Fruit fly (Drosophila melanogaster) whole organism, embryonic: ENCODE results near the gene CG7149.

Experiments
- CG11504 ChIP-seq: fragments of 200-800 bp; sonication (Bioruptor generic); optimal IDR thresholded peaks from 3 replicates; lab custom pipeline; 2019; ENCODE audit warnings: missing biosample characterization, mild to moderate bottlenecking, missing genetic modification characterization, moderate library complexity
- CG12769 ChIP-seq: fragments of 200-800 bp; sonication (Bioruptor generic); optimal IDR thresholded peaks from 2 replicates; lab custom pipeline; 2019; ENCODE audit warnings: missing biosample characterization, mild to moderate bottlenecking, missing genetic modification characterization, moderate library complexity
- CG15269 ChIP-seq: fragments of 200-800 bp; sonication (Bioruptor generic); optimal IDR thresholded peaks from 2 replicates; lab custom pipeline; 2018; ENCODE audit warnings: missing biosample characterization, mild to moderate bottlenecking, missing genetic modification characterization, moderate library complexity
- CG17568 ChIP-seq: fragments of 200-800 bp; sonication (Bioruptor generic); optimal IDR thresholded peaks from 2 replicates; lab custom pipeline; 2018; ENCODE audit warnings: missing biosample characterization, mild to moderate bottlenecking, missing genetic modification characterization, moderate library complexity
- CG18764 ChIP-seq: fragments of 200-800 bp; sonication (Bioruptor generic); optimal IDR thresholded peaks from 3 replicates; lab custom pipeline; 2016; ENCODE audit warnings: missing biosample characterization, missing genetic modification characterization
- CG2199 ChIP-seq: fragments of 200-800 bp; sonication (Bioruptor generic); IDR thresholded peaks from 3 replicates; pipeline ENCODE4 v1.3.6; 2022; ENCODE audit warnings: missing biosample characterization, missing genetic modification characterization
- CG31441 ChIP-seq: fragments of 200-800 bp; sonication (Bioruptor generic); IDR thresholded peaks from 2 replicates; pipeline ENCODE4 v1.3.6; 2022; ENCODE audit warnings: missing biosample characterization, missing genetic modification characterization
- CG3281 ChIP-seq: fragments of 200-800 bp; sonication (Bioruptor generic); optimal IDR thresholded peaks from 3 replicates; lab custom pipeline; 2017; ENCODE audit warnings: missing biosample characterization, mild to moderate bottlenecking, missing genetic modification characterization
- CG3726 ChIP-seq: fragments of 200-800 bp; sonication (Bioruptor generic); IDR thresholded peaks from 3 replicates; pipeline ENCODE4, ENCODE4 v1.3.6; 2022; ENCODE audit warnings: missing biosample characterization, missing genetic modification characterization
- CG4404 ChIP-seq: fragments of 200-800 bp; sonication (Bioruptor generic); IDR thresholded peaks from 2 replicates; pipeline ENCODE4 v1.3.6; 2022; ENCODE audit warnings: missing biosample characterization, missing genetic modification characterization
- CG4707 ChIP-seq: fragments of 200-800 bp; sonication (Bioruptor generic); optimal IDR thresholded peaks from 2 replicates; lab custom pipeline; 2018; ENCODE audit warnings: missing biosample characterization, mild to moderate bottlenecking, missing genetic modification characterization, moderate library complexity
- CG5953 ChIP-seq: fragments of 200-800 bp; sonication (Bioruptor generic); IDR thresholded peaks from 2 replicates; pipeline ENCODE4 v1.3.6; 2022; ENCODE audit warnings: missing biosample characterization, missing genetic modification characterization
- CG6813 ChIP-seq: fragments of 200-800 bp; sonication (Bioruptor generic); optimal IDR thresholded peaks from 2 replicates; lab custom pipeline; 2017; ENCODE audit warnings: missing biosample characterization, missing genetic modification characterization, mild to moderate bottlenecking, moderate library complexity, missing genetic modification reagents
- CG7963 ChIP-seq: fragments of 200-800 bp; sonication (Bioruptor generic); IDR thresholded peaks from 3 replicates; pipeline ENCODE4 v1.3.6; 2022; ENCODE audit warnings: missing biosample characterization, missing genetic modification characterization; ENCODE audit not compliant: partially characterized antibody
- CG8765 ChIP-seq: fragments of 200-800 bp; sonication (Bioruptor generic); IDR thresholded peaks from 2 replicates; pipeline ENCODE4 v1.3.6; 2022; ENCODE audit warnings: missing biosample characterization, missing genetic modification characterization
- Elba2 ChIP-seq: fragments of 200-800 bp; sonication (Bioruptor generic); optimal IDR thresholded peaks from 3 replicates; lab custom pipeline; 2016; ENCODE audit warnings: missing biosample characterization, missing genetic modification characterization
- Ets65A ChIP-seq: fragments of 200-800 bp; sonication (Bioruptor generic); peaks from one replicate; lab custom pipeline; 2016; ENCODE audit warnings: missing biosample characterization, missing genetic modification characterization
- GATAe ChIP-seq: fragments of 200-800 bp; sonication (Bioruptor generic); conservative IDR thresholded peaks from 2 replicates; pipeline ENCODE4 v1.3.6; 2022; ENCODE audit warnings: missing biosample characterization, missing genetic modification characterization
- Hr51 ChIP-seq, 2 experiments: fragments of 200-800 bp; sonication (Bioruptor generic); optimal IDR thresholded peaks; 2 replicates in 1 of 2; 3 replicates in 1 of 2; lab custom pipeline; 2016 to 2018; ENCODE audit warnings: missing biosample characterization in 2 of 2, missing genetic modification characterization in 2 of 2, mild to moderate bottlenecking in 1 of 2, moderate library complexity in 1 of 2
- Hsf ChIP-seq: fragments of 200-800 bp; sonication (Bioruptor generic); optimal IDR thresholded peaks from 3 replicates; lab custom pipeline; 2016; ENCODE audit warnings: missing biosample characterization, missing genetic modification characterization
- Med ChIP-seq: fragments of 200-800 bp; sonication (Bioruptor generic); peaks from one replicate; lab custom pipeline; 2016; ENCODE audit warnings: missing biosample characterization, missing genetic modification characterization, mild to moderate bottlenecking, inconsistent platforms, moderate library complexity
- Nf-YB ChIP-seq: fragments of 200-800 bp; sonication (Bioruptor generic); optimal IDR thresholded peaks from 3 replicates; lab custom pipeline; 2019; ENCODE audit warnings: missing biosample characterization, mild to moderate bottlenecking, missing genetic modification characterization, moderate library complexity
- Spps ChIP-seq: fragments of 200-800 bp; sonication (Bioruptor generic); optimal IDR thresholded peaks from 2 replicates; lab custom pipeline; 2018; ENCODE audit warnings: missing biosample characterization, mild to moderate bottlenecking, missing genetic modification characterization
- Ssrp ChIP-seq: fragments of 200-800 bp; sonication (Bioruptor generic); optimal IDR thresholded peaks from 2 replicates; lab custom pipeline; 2018; ENCODE audit warnings: missing biosample characterization, mild to moderate bottlenecking, missing genetic modification characterization, moderate library complexity
- Xbp1 ChIP-seq: fragments of 200-800 bp; sonication (Bioruptor generic); optimal IDR thresholded peaks from 3 replicates; lab custom pipeline; 2016; ENCODE audit warnings: missing biosample characterization, mild to moderate bottlenecking, missing genetic modification characterization
- aop ChIP-seq: fragments of 200-800 bp; sonication (Bioruptor generic); IDR thresholded peaks from 2 replicates; pipeline ENCODE4 v1.3.6; 2022; ENCODE audit warnings: missing biosample characterization, missing genetic modification characterization
- ash1 ChIP-seq: fragments of 200-800 bp; sonication (Bioruptor generic); optimal IDR thresholded peaks from 2 replicates; lab custom pipeline; 2018; ENCODE audit warnings: missing biosample characterization, mild to moderate bottlenecking, missing genetic modification characterization
- dimm ChIP-seq: fragments of 200-800 bp; sonication (Bioruptor generic); IDR thresholded peaks from 2 replicates; pipeline ENCODE4 v1.3.6; 2022; ENCODE audit warnings: missing biosample characterization, missing genetic modification characterization
- dmrt99B ChIP-seq: fragments of 200-800 bp; sonication (Bioruptor generic); optimal IDR thresholded peaks from 2 replicates; lab custom pipeline; 2018; ENCODE audit warnings: missing biosample characterization, mild to moderate bottlenecking, missing genetic modification characterization, moderate library complexity
- dpn ChIP-seq, 2 experiments: fragments of 200-800 bp; sonication (Bioruptor generic); optimal IDR thresholded peaks; 3 replicates each; lab custom pipeline; 2016; ENCODE audit warnings: missing biosample characterization in 2 of 2, missing genetic modification characterization in 2 of 2
- eyg ChIP-seq: fragments of 200-800 bp; sonication (Bioruptor generic); optimal IDR thresholded peaks from 3 replicates; lab custom pipeline; 2016; ENCODE audit warnings: missing biosample characterization, missing genetic modification characterization
- fd3F ChIP-seq: fragments of 200-800 bp; sonication (Bioruptor generic); optimal IDR thresholded peaks from 2 replicates; lab custom pipeline; 2018; ENCODE audit warnings: missing biosample characterization, mild to moderate bottlenecking, missing genetic modification characterization, moderate library complexity
- fru ChIP-seq: fragments of >200 bp; optimal IDR thresholded peaks from 2 replicates; lab custom pipeline; 2017
- fu2 ChIP-seq: fragments of 200-800 bp; sonication (Bioruptor generic); optimal IDR thresholded peaks from 2 replicates; lab custom pipeline; 2016; ENCODE audit warnings: missing biosample characterization, missing genetic modification characterization
- gem ChIP-seq: fragments of 200-800 bp; sonication (Bioruptor generic); optimal IDR thresholded peaks from 2 replicates; lab custom pipeline; 2019; ENCODE audit warnings: missing biosample characterization, mild to moderate bottlenecking, missing genetic modification characterization, moderate library complexity
- grau ChIP-seq: fragments of 200-800 bp; optimal IDR thresholded peaks from 3 replicates; lab custom pipeline; 2019; ENCODE audit warnings: missing biosample characterization, mild to moderate bottlenecking, missing genetic modification characterization, moderate library complexity
- ind ChIP-seq: fragments of 200-800 bp; sonication (Bioruptor generic); optimal IDR thresholded peaks from 3 replicates; lab custom pipeline; 2016; ENCODE audit warnings: missing biosample characterization, missing genetic modification characterization
- inv ChIP-seq: fragments of 200-800 bp; sonication (Bioruptor generic); IDR thresholded peaks from 2 replicates; pipeline ENCODE4 v1.3.6; 2022; ENCODE audit warnings: missing biosample characterization, missing genetic modification characterization; ENCODE audit not compliant: partially characterized antibody
- lilli ChIP-seq: fragments of 200-800 bp; sonication (Bioruptor generic); optimal IDR thresholded peaks from 3 replicates; lab custom pipeline; 2016; ENCODE audit warnings: missing biosample characterization, missing genetic modification characterization
- lmd ChIP-seq: fragments of 200-800 bp; sonication (Bioruptor generic); IDR thresholded peaks from 2 replicates; pipeline ENCODE4 v1.3.6; 2022; ENCODE audit warnings: missing biosample characterization, missing genetic modification characterization
- lola ChIP-seq, 3 experiments: fragments of >200 bp in 2 of 3; fragments of 200-800 bp in 1 of 3; sonication (Bioruptor generic) in 1 of 3; optimal IDR thresholded peaks; 2 replicates each; lab custom pipeline; 2017 to 2019; ENCODE audit warnings: missing biosample characterization in 3 of 3, missing genetic modification characterization in 3 of 3, mild to moderate bottlenecking in 1 of 3, moderate library complexity in 1 of 3
- nmo ChIP-seq: fragments of 200-800 bp; sonication (Bioruptor generic); optimal IDR thresholded peaks from 2 replicates; lab custom pipeline; 2018; ENCODE audit warnings: missing biosample characterization, mild to moderate bottlenecking, missing genetic modification characterization, moderate library complexity
- onecut ChIP-seq: fragments of 200-800 bp; sonication (Bioruptor generic); IDR thresholded peaks from 2 replicates; pipeline ENCODE4 v1.3.6; 2022; ENCODE audit warnings: missing biosample characterization, missing genetic modification characterization
- phol ChIP-seq: fragments of 200-800 bp; sonication (Bioruptor generic); optimal IDR thresholded peaks from 3 replicates; lab custom pipeline; 2018; ENCODE audit warnings: missing biosample characterization, mild to moderate bottlenecking, missing genetic modification characterization, moderate library complexity
- pnt ChIP-seq: fragments of 200-800 bp; sonication (Bioruptor generic); optimal IDR thresholded peaks from 3 replicates; lab custom pipeline; 2016; ENCODE audit warnings: missing biosample characterization, missing genetic modification characterization
- ro ChIP-seq: fragments of 200-800 bp; sonication (Bioruptor generic); IDR thresholded peaks from 2 replicates; pipeline ENCODE4 v1.3.6; 2022; ENCODE audit warnings: missing biosample characterization, missing genetic modification characterization
- row ChIP-seq: fragments of 200-800 bp; sonication (Bioruptor generic); IDR thresholded peaks from 3 replicates; pipeline ENCODE4 v1.3.6; 2022; ENCODE audit warnings: missing biosample characterization, missing genetic modification characterization
- tin ChIP-seq: fragments of 200-800 bp; sonication (Bioruptor generic); optimal IDR thresholded peaks from 3 replicates; lab custom pipeline; 2016; ENCODE audit warnings: missing biosample characterization, missing genetic modification characterization
- twi ChIP-seq: fragments of 200-800 bp; optimal IDR thresholded peaks from 2 replicates; lab custom pipeline; 2019; ENCODE audit warnings: missing biosample characterization, mild to moderate bottlenecking, missing genetic modification characterization, moderate library complexity

CG7149 gene

DNA sequence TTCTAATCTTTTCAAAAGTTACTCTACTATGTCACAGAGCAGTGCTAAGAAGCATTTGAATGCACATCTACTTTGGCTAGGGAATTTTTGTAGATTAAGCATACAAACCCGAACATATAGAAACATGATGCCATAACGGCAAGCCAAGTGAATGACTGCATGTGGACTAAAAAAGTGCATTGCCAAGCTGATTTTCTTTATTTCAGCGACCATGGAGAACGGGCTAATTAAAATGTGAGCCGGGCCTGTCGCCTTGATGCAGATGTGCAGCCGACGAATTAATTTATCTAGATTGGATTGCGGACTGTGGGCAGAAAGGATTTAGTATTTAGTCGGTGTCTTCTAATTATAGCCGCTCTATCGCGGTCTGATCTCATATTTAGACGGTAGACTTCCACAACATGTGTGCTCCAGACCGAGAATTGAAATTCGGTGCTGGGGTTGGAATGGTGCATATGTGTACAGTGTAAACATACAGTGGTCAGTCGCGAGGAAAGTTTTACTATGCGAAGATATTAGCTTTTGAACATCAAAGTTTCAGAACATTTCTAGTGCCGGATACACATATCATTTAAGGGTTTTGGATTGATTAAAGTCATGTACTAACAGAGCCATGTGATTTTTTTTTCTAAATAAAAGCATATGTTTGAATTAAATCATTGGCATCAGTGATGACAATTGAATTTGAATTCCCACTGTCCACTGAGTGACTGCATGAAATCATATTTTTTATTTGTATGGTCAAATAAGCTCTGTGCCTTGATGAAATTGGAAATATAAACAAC lies 22.4 kb upstream of the CG7149 start (continued):
- TF ChIP-seq eyg (GFP tag; lab: Kevin White, UChicago) (no peak), CG3726 (GFP tag; lab: Robert Waterston, UW) (no peak), lilli (GFP tag; lab: Kevin White, UChicago) (peak; percentile 18), GATAe (GFP tag; lab: Robert Waterston, UW) (no peak), CG2199 (GFP tag; lab: Robert Waterston, UW) (peak; percentile 77; the same call in 2 of the 3 replicates), inv (GFP tag; lab: Robert Waterston, UW) (no peak), CG15269 (tag; lab: Kevin White, UChicago) (peak; percentile 36), fru (lab: Kevin White, UChicago) (no peak), CG11504 (tag; lab: Kevin White, UChicago) (peak; percentile 62), CG17568 (GFP tag; lab: Kevin White, UChicago) (no peak), pnt (no peak), lmd (no peak), tin (peak; percentile 7), phol (tag; lab: Kevin White, UChicago) (peak; percentile 42), Elba2 (GFP tag; lab: Kevin White, UChicago) (no peak), CG12769 (no peak), Xbp1 (GFP tag; lab: Kevin White, UChicago) (peak; percentile 27), grau (tag; lab: Kevin White, UChicago) (peak; percentile 56), gem (peak; percentile 49), nmo (GFP tag; lab: Kevin White, UChicago) (peak; percentile 1), CG18764 (GFP tag; lab: Kevin White, UChicago) (no peak), aop (GFP tag; lab: Robert Waterston, UW) (no peak), Nf-YB (GFP tag; lab: Kevin White, UChicago) (peak; percentile 5), dpn (GFP tag; optimal IDR thresholded peaks at IDR 0.05; lab: Kevin White, UChicago) (no peak), Hr51 (GFP tag; optimal IDR thresholded peaks at IDR 0.05; lab: Kevin White, UChicago) (peak in 1 of 2 experiments; percentile 34), ind (peak; percentile 8), CG7963 (GFP tag; lab: Robert Waterston, UW) (no peak), dimm (GFP tag; lab: Robert Waterston, UW) (no peak), fd3F (GFP tag; lab: Kevin White, UChicago) (no peak), Med (GFP tag; lab: Kevin White, UChicago) (no peak), fu2 (no peak), onecut (no peak), CG8765 (GFP tag; lab: Robert Waterston, UW) (no peak), CG3281 (GFP tag; lab: Kevin White, UChicago) (no peak), dmrt99B (no peak), row (GFP tag; lab: Robert Waterston, UW) (peak; percentile 37), Ets65A (GFP tag; lab: Kevin White, UChicago) (peak; percentile 72), CG4707 (GFP tag; lab: Kevin White, UChicago) (no peak), lola (GFP tag; optimal IDR thresholded peaks at IDR 0.05; lab: Kevin White, UChicago) (peak in 1 of 3 experiments; percentile 9), CG6813 (GFP tag; lab: Kevin White, UChicago) (no peak), CG4404 (GFP tag; lab: Robert Waterston, UW) (no peak), Ssrp (tag; lab: Kevin White, UChicago) (peak; percentile 18), twi (tag; lab: Kevin White, UChicago) (peak; percentile 99), Spps (tag; lab: Kevin White, UChicago) (no peak), ro (GFP tag; lab: Robert Waterston, UW) (no peak), CG5953 (GFP tag; lab: Robert Waterston, UW) (no peak), Hsf (GFP tag; lab: Kevin White, UChicago) (peak; percentile 6), ash1 (GFP tag; lab: Kevin White, UChicago) (no peak), CG31441 (GFP tag; lab: Robert Waterston, UW) (0 out of 2 replicates have a peak, but pooled peaks have one; percentile 10)
